Worm (Caenorhabditis elegans) whole organism, early embryonic: ENCODE results near the gene T24B8.7.

Experiments used
- B0310.2 ChIP-seq: sonication (generic microtip); optimal IDR thresholded peaks from 2 replicates; lab custom pipeline; 2016; ENCODE audit warnings: mild to moderate bottlenecking, missing genetic modification characterization, missing compliant biosample characterization
- F13C5.2 ChIP-seq: sonication (generic microtip); optimal IDR thresholded peaks from 2 replicates; lab custom pipeline; 2017; ENCODE audit warnings: mild to moderate bottlenecking, missing genetic modification characterization, inconsistent platforms, missing compliant biosample characterization
- aly-1 ChIP-seq: sonication (generic microtip); optimal IDR thresholded peaks from 2 replicates; lab custom pipeline; 2016; ENCODE audit warnings: missing genetic modification characterization, missing compliant biosample characterization
- ama-1 ChIP-seq: fragments of 150-350 bp; optimal IDR thresholded peaks from 2 replicates; lab custom pipeline; 2014
- ceh-13 ChIP-seq: fragments of 200-800 bp; sonication (Bioruptor generic); optimal IDR thresholded peaks from 2 replicates; lab custom pipeline; 2018; ENCODE audit warnings: mild to moderate bottlenecking, missing genetic modification characterization, missing compliant biosample characterization
- ceh-36 ChIP-seq: sonication (generic microtip); optimal IDR thresholded peaks from 2 replicates; lab custom pipeline; 2016; ENCODE audit warnings: missing genetic modification characterization, inconsistent platforms, missing compliant biosample characterization
- ets-7 ChIP-seq: sonication (generic microtip); optimal IDR thresholded peaks from 2 replicates; lab custom pipeline; 2016; ENCODE audit warnings: missing genotype, missing genetic modification characterization, missing compliant biosample characterization
- flt-1 ChIP-seq: fragments of 200-800 bp; sonication (Bioruptor generic); IDR thresholded peaks from 2 replicates; pipeline ENCODE4 v1.3.6; 2022; ENCODE audit warnings: missing genetic modification characterization, missing compliant biosample characterization
- hmbx-1 ChIP-seq: sonication (generic microtip); optimal IDR thresholded peaks from 2 replicates; lab custom pipeline; 2016; ENCODE audit warnings: mild to moderate bottlenecking, missing genetic modification characterization, missing compliant biosample characterization
- hmg-4 ChIP-seq: fragments of 200-800 bp; sonication (Bioruptor generic); optimal IDR thresholded peaks from 2 replicates; lab custom pipeline; 2018; ENCODE audit warnings: mild to moderate bottlenecking, missing genetic modification characterization, missing compliant biosample characterization
- hnd-1 ChIP-seq: sonication (generic microtip); optimal IDR thresholded peaks from 2 replicates; lab custom pipeline; 2016; ENCODE audit warnings: missing genetic modification characterization, missing compliant biosample characterization
- pes-1 ChIP-seq: fragments of 200-800 bp; sonication (Bioruptor generic); IDR thresholded peaks from 2 replicates; pipeline ENCODE4 v1.3.6; 2022; ENCODE audit warnings: missing genetic modification reagents, missing genetic modification characterization, missing compliant biosample characterization
- scrt-1 ChIP-seq: fragments of 200-800 bp; sonication (Bioruptor generic); IDR thresholded peaks from 2 replicates; pipeline ENCODE4 v1.3.6; 2022; ENCODE audit warnings: missing genetic modification characterization, missing compliant biosample characterization
- sea-1 ChIP-seq: fragments of 200-800 bp; sonication (Bioruptor generic); conservative IDR thresholded peaks from 2 replicates; pipeline ENCODE4 v1.3.6; 2022; ENCODE audit warnings: missing genetic modification characterization, missing compliant biosample characterization
- tbx-11 ChIP-seq: fragments of 200-800 bp; sonication (Bioruptor generic); IDR thresholded peaks from 2 replicates; pipeline ENCODE4 v1.3.6; 2022; ENCODE audit warnings: missing genetic modification characterization, missing compliant biosample characterization
- tbx-37 ChIP-seq: fragments of 200-800 bp; sonication (Bioruptor generic); conservative IDR thresholded peaks from 2 replicates; pipeline ENCODE4 v1.3.6; 2022; ENCODE audit warnings: missing genetic modification reagents, missing genetic modification characterization, missing compliant biosample characterization
- tra-4 ChIP-seq: sonication (generic microtip); optimal IDR thresholded peaks from 2 replicates; lab custom pipeline; 2017; ENCODE audit warnings: missing genetic modification characterization, missing compliant biosample characterization

T24B8.7 gene

ce11 chrII:9019704-9020103 lies 33.8 kb downstream of the T24B8.7 start, which contains the start of gene dep-1:
TSS of gene dep-1 (minus strand) at chrII:9019798.
- TF ChIP-seq hnd-1 (tag; lab: Kevin White, UChicago) (no peak), ceh-13 (GFP tag; lab: Kevin White, UChicago) (no peak), sea-1 (GFP tag; lab: Robert Waterston, UW) (no peak), B0310.2 (tag; lab: Kevin White, UChicago) (no peak)

- TF ChIP-seq hmg-4 (GFP tag; lab: Kevin White, UChicago) (no peak), sea-1 (GFP tag; lab: Robert Waterston, UW) (no peak), ceh-36 (tag; lab: Kevin White, UChicago) (no peak), tbx-11 (no peak), F13C5.2 (no peak), hnd-1 (tag; lab: Kevin White, UChicago) (no peak), hmbx-1 (tag; lab: Kevin White, UChicago) (no peak), pes-1 (GFP tag; lab: Robert Waterston, UW) (no peak), aly-1 (tag; lab: Kevin White, UChicago) (no peak)
Measured at ce11 chrII:9017628-9018027, 35.8 kb downstream of the T24B8.7 start.

- TF ChIP-seq aly-1 (tag; lab: Kevin White, UChicago) (no peak), hnd-1 (tag; lab: Kevin White, UChicago) (no peak), pes-1 (GFP tag; lab: Robert Waterston, UW) (no peak), hmg-4 (GFP tag; lab: Kevin White, UChicago) (no peak), ceh-13 (GFP tag; lab: Kevin White, UChicago) (no peak), tbx-11 (no peak), tbx-37 (no peak), scrt-1 (GFP tag; lab: Robert Waterston, UW) (no peak), tra-4 (tag; lab: Kevin White, UChicago) (no peak), F13C5.2 (no peak), flt-1 (GFP tag; lab: Robert Waterston, UW) (no peak), hmbx-1 (tag; lab: Kevin White, UChicago) (no peak), sea-1 (GFP tag; lab: Robert Waterston, UW) (no peak), ama-1 (lab: Kevin White, UChicago) (no peak), B0310.2 (tag; lab: Kevin White, UChicago) (no peak), ceh-36 (tag; lab: Kevin White, UChicago) (no peak), ets-7 (tag; lab: Kevin White, UChicago) (no peak)
Measured at ce11 chrII:9014877-9015505, 38.5 kb downstream of the T24B8.7 start.

- no peak for TF ChIP-seq sea-1 (GFP tag; lab: Robert Waterston, UW)
Measured at ce11 chrII:9014188-9014587, 39.3 kb downstream of the T24B8.7 start.

ce11 chrII:9013341-9013740 lies 40.1 kb downstream of the T24B8.7 start:
- TF ChIP-seq aly-1 (tag; lab: Kevin White, UChicago) (no peak), hmg-4 (GFP tag; lab: Kevin White, UChicago) (peak; percentile 12)

- TF ChIP-seq ama-1 (lab: Kevin White, UChicago): no peak
- TF ChIP-seq tra-4 (tag; lab: Kevin White, UChicago): no peak
- no peak for TF ChIP-seq ceh-13 (GFP tag; lab: Kevin White, UChicago)
- no peak for TF ChIP-seq ets-7 (tag; lab: Kevin White, UChicago)
Measured at ce11 chrII:9010708-9011107, 42.8 kb downstream of the T24B8.7 start.

ce11 chrII:9009976-9010702 lies 43.3 kb downstream of the T24B8.7 start:
- no peak for TF ChIP-seq aly-1 (tag; lab: Kevin White, UChicago)
- TF ChIP-seq hmg-4 (GFP tag; lab: Kevin White, UChicago): no peak
- no peak for TF ChIP-seq ceh-13 (GFP tag; lab: Kevin White, UChicago)
- no peak for TF ChIP-seq scrt-1 (GFP tag; lab: Robert Waterston, UW)
- TF ChIP-seq tra-4 (tag; lab: Kevin White, UChicago): no peak
- no peak for TF ChIP-seq hnd-1 (tag; lab: Kevin White, UChicago)
- no peak for TF ChIP-seq ceh-36 (tag; lab: Kevin White, UChicago)
- no peak for TF ChIP-seq ama-1 (lab: Kevin White, UChicago)
- no peak for TF ChIP-seq tbx-37
- no peak for TF ChIP-seq sea-1 (GFP tag; lab: Robert Waterston, UW)
- TF ChIP-seq B0310.2 (tag; lab: Kevin White, UChicago): no peak
- no peak for TF ChIP-seq pes-1 (GFP tag; lab: Robert Waterston, UW)
- no peak for TF ChIP-seq F13C5.2
- no peak for TF ChIP-seq hmbx-1 (tag; lab: Kevin White, UChicago)
- no peak for TF ChIP-seq ets-7 (tag; lab: Kevin White, UChicago)
- no peak for TF ChIP-seq flt-1 (GFP tag; lab: Robert Waterston, UW)
- TF ChIP-seq tbx-11: no peak

- TF ChIP-seq hmbx-1 (tag; lab: Kevin White, UChicago) (no peak), tra-4 (tag; lab: Kevin White, UChicago) (no peak), aly-1 (tag; lab: Kevin White, UChicago) (no peak), B0310.2 (tag; lab: Kevin White, UChicago) (no peak), flt-1 (GFP tag; lab: Robert Waterston, UW) (no peak), hnd-1 (tag; lab: Kevin White, UChicago) (no peak), tbx-37 (no peak)
Measured at ce11 chrII:9007741-9008140, 45.7 kb downstream of the T24B8.7 start.
